Worm (Caenorhabditis elegans) whole organism, L3 larva: ENCODE results near the gene trx-3.

Experiments
- egl-27 ChIP-seq: sonication (generic microtip); optimal IDR thresholded peaks from 4 replicates; lab custom pipeline; 2017; ENCODE audit warnings: missing biosample characterization, missing genetic modification reagents, missing genetic modification characterization
- elt-3 ChIP-seq, 3 experiments: fragments of 150-350 bp in 1 of 3; sonication (generic microtip) in 2 of 3; optimal IDR thresholded peaks; 2 replicates in 2 of 3; 4 replicates in 1 of 3; lab custom pipeline; 2014 to 2017; ENCODE audit warnings: missing biosample characterization in 3 of 3, missing genetic modification characterization in 3 of 3
- nhr-11 ChIP-seq: fragments of 150-350 bp; optimal IDR thresholded peaks from 2 replicates; lab custom pipeline; 2014; ENCODE audit warnings: missing biosample characterization, missing genetic modification characterization
- nhr-28 ChIP-seq: fragments of 150-350 bp; optimal IDR thresholded peaks from 2 replicates; lab custom pipeline; 2014; ENCODE audit warnings: missing biosample characterization, missing genetic modification characterization
- nhr-77 ChIP-seq: fragments of 150-350 bp; optimal IDR thresholded peaks from 2 replicates; lab custom pipeline; 2014; ENCODE audit warnings: missing biosample characterization, missing genetic modification characterization
- pqm-1 ChIP-seq: fragments of 150-350 bp; optimal IDR thresholded peaks from 2 replicates; lab custom pipeline; 2017; ENCODE audit warnings: missing biosample characterization, missing genetic modification characterization, inconsistent platforms
- zag-1 ChIP-seq: fragments of 150-350 bp; optimal IDR thresholded peaks from 2 replicates; lab custom pipeline; 2014; ENCODE audit warnings: missing biosample characterization, missing genetic modification characterization
- ztf-11 ChIP-seq: fragments of 150-350 bp; optimal IDR thresholded peaks from 2 replicates; lab custom pipeline; 2014; ENCODE audit warnings: missing biosample characterization, missing genetic modification characterization

DNA sequence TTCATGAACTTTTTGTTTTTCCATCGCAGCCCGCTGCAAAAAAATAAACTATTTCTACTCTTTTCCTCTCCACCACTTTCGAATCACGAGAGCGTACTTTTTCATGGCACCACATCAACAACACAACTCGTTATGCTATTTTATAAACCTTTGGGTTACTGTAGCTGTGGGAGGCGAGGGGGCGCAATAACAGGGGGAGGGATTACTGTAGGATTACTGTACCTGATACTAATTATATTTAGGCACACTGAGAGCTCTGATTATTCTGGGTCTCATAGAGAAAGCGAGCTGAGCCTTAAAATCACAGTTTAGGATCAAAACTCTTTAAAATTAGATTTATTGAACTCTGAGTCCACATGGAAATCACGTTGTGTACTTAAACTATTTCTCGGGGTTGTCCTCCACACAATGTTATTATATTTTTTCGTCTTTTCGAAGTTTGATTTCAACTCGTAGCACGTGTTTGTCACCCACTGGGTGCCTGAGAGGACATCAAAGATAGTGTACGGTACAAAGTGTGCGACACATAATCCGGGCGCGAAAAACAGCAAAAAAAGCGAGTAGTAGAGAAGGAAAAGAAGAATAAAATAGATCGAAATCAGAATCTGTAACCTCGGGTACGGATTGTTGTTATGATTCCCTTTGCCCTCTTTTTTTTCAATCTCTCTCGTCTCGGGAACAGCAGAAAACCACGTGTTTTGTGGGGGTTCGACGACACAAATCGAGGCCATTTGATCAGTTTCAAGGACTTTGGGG, 14.2 kb upstream of the trx-3 start:
- peak in 1 of 3 experiments; percentile 32 for TF ChIP-seq elt-3 (tag; optimal IDR thresholded peaks at IDR 0.05; lab: Kevin White, UChicago)
- TF ChIP-seq ztf-11 (tag; lab: Kevin White, UChicago), result no peak
- TF ChIP-seq egl-27 (tag; lab: Kevin White, UChicago), result no peak
- no peak for TF ChIP-seq nhr-28
- TF ChIP-seq nhr-11 (tag; lab: Kevin White, UChicago), result no peak
- peak; percentile 58 for TF ChIP-seq pqm-1 (tag; lab: Kevin White, UChicago)
- TF ChIP-seq zag-1 (tag; lab: Kevin White, UChicago), result no peak
- no peak for TF ChIP-seq nhr-77
